Worm (Caenorhabditis elegans) whole organism, late embryonic: ENCODE results near the gene C25G4.17.

Experiments used
- ceh-14 ChIP-seq: sonication (generic microtip); optimal IDR thresholded peaks from 2 replicates; lab custom pipeline; 2016; ENCODE audit warnings: missing genotype, missing genetic modification characterization, missing compliant biosample characterization
- ceh-31 ChIP-seq: sonication (generic microtip); optimal IDR thresholded peaks from 2 replicates; lab custom pipeline; 2016; ENCODE audit warnings: missing genetic modification characterization, missing compliant biosample characterization
- fkh-10 ChIP-seq: fragments of 150-350 bp; optimal IDR thresholded peaks from 2 replicates; lab custom pipeline; 2014; ENCODE audit warnings: missing biosample characterization, missing genetic modification reagents, missing genetic modification characterization
- gmeb-2 ChIP-seq: sonication (generic microtip); optimal IDR thresholded peaks from 2 replicates; lab custom pipeline; 2016; ENCODE audit warnings: missing genetic modification characterization, inconsistent platforms, missing compliant biosample characterization
- hlh-30 ChIP-seq: sonication (generic microtip); optimal IDR thresholded peaks from 2 replicates; lab custom pipeline; 2017; ENCODE audit warnings: antibody characterized with exemption, missing genetic modification characterization, missing compliant biosample characterization; ENCODE audit not compliant: insufficient read depth
- hlh-6 ChIP-seq: sonication (generic microtip); optimal IDR thresholded peaks from 2 replicates; lab custom pipeline; 2016; ENCODE audit warnings: missing genotype, missing genetic modification characterization, missing compliant biosample characterization
- lin-11 ChIP-seq: fragments of 200-800 bp; sonication (Bioruptor generic); optimal IDR thresholded peaks from 2 replicates; lab custom pipeline; 2018; ENCODE audit warnings: mild to moderate bottlenecking, missing genetic modification characterization, missing compliant biosample characterization
- mec-3 ChIP-seq: sonication (generic microtip); optimal IDR thresholded peaks from 2 replicates; lab custom pipeline; 2016; ENCODE audit warnings: borderline replicate concordance, missing genetic modification characterization, missing compliant biosample characterization
- pha-4 ChIP-seq: fragments of 150-350 bp; optimal IDR thresholded peaks from 2 replicates; lab custom pipeline; 2018; ENCODE audit warnings: missing biosample characterization, missing genetic modification reagents, missing genetic modification characterization
- ref-2 ChIP-seq: sonication (generic microtip); optimal IDR thresholded peaks from 2 replicates; lab custom pipeline; 2016; ENCODE audit warnings: missing genetic modification characterization, missing compliant biosample characterization
- unc-42 ChIP-seq: sonication (generic microtip); optimal IDR thresholded peaks from 2 replicates; lab custom pipeline; 2016; ENCODE audit warnings: missing genotype, missing genetic modification characterization, missing compliant biosample characterization

- TF ChIP-seq mec-3 (tag; lab: Kevin White, UChicago) (no peak), fkh-10 (GFP tag; lab: Kevin White, UChicago) (no peak), ceh-14 (no peak), lin-11 (no peak), unc-42 (tag; lab: Kevin White, UChicago) (no peak), ceh-31 (tag; lab: Kevin White, UChicago) (no peak), hlh-6 (tag; lab: Kevin White, UChicago) (no peak), pha-4 (tag; lab: Kevin White, UChicago) (no peak), ref-2 (tag; lab: Kevin White, UChicago) (no peak), hlh-30 (tag; lab: Kevin White, UChicago) (no peak), gmeb-2 (tag; lab: Kevin White, UChicago) (no peak)
These were observed 23.0 kb downstream of the C25G4.17 start for ce11 chrIV:12464822-12465221.
